Fruit fly (Drosophila melanogaster): ENCODE measurements around the gene Dad.

Dad gene

dm6 chr3R:17048867-17049266 lies 4.9 kb upstream of the Dad start (continued):
- TF ChIP-seq phol (tag; optimal IDR thresholded peaks at IDR 0.05) = peak; percentile 26
- TF ChIP-seq CG15514 (GFP tag; optimal IDR thresholded peaks at IDR 0.05) = no peak
- TF ChIP-seq E2f1 (GFP tag; IDR thresholded peaks at IDR 0.05) = 0 out of 2 replicates have a peak, but pooled peaks have one; percentile 19
- TF ChIP-seq Dip2 (GFP tag; IDR thresholded peaks at IDR 0.05) = no peak
- peak; percentile 23 for TF ChIP-seq az2 (GFP tag; optimal IDR thresholded peaks at IDR 0.05)
- peak; percentile 47 for TF ChIP-seq CG10209 (GFP tag; optimal IDR thresholded peaks at IDR 0.05)
- peak; percentile 23 for TF ChIP-seq gcm (GFP tag; optimal IDR thresholded peaks at IDR 0.05)
- TF ChIP-seq CG9727 (GFP tag; optimal IDR thresholded peaks at IDR 0.05) = peak; percentile 26
- TF ChIP-seq wor (GFP tag; IDR thresholded peaks at IDR 0.05) = 0 out of 2 replicates have a peak, but pooled peaks have one; percentile 31
- no peak for TF ChIP-seq h (optimal IDR thresholded peaks at IDR 0.05)
- 0 out of 2 replicates have a peak, but pooled peaks have one; percentile 29 for TF ChIP-seq seq (GFP tag; IDR thresholded peaks at IDR 0.05)
- TF ChIP-seq ttk (GFP tag; IDR thresholded peaks at IDR 0.05) = 0 out of 2 replicates have a peak, but pooled peaks have one; percentile 35
- no peak for TF ChIP-seq org-1 (GFP tag; optimal IDR thresholded peaks at IDR 0.05)
- TF ChIP-seq CG1233 (GFP tag; optimal IDR thresholded peaks at IDR 0.05) = no peak
- peak; percentile 11 for TF ChIP-seq CG3407 (GFP tag; optimal IDR thresholded peaks at IDR 0.05)
- TF ChIP-seq hkb (optimal IDR thresholded peaks at IDR 0.05) = no peak
- TF ChIP-seq hkb (GFP tag; IDR thresholded peaks at IDR 0.05) = peak; percentile 51; the same call in 1 of the 2 replicates
- peak; percentile 49 for TF ChIP-seq Oli (tag; optimal IDR thresholded peaks at IDR 0.05)
- peak; percentile 20; the same call in 1 of the 2 replicates for TF ChIP-seq vvl (GFP tag; IDR thresholded peaks at IDR 0.05)
- TF ChIP-seq CG17802 (tag; optimal IDR thresholded peaks at IDR 0.05) = no peak
- peak; percentile 40 for TF ChIP-seq CoRest (tag; optimal IDR thresholded peaks at IDR 0.05)

- TF ChIP-seq Lhr (GFP tag; optimal IDR thresholded peaks at IDR 0.05) = peak; percentile 27
- TF ChIP-seq CG11247 (GFP tag; IDR thresholded peaks at IDR 0.05) = no peak
- TF ChIP-seq CG11695 (GFP tag; IDR thresholded peaks at IDR 0.05) = peak; percentile 18; the same call in 1 of the 3 replicates
- peak; percentile 44; the same call in 1 of the 3 replicates for TF ChIP-seq zfh1 (GFP tag; IDR thresholded peaks at IDR 0.05)
- peak; percentile 43 to 81 for TF ChIP-seq bsh (GFP tag; optimal IDR thresholded peaks at IDR 0.05)
- TF ChIP-seq CG1529 (GFP tag; optimal IDR thresholded peaks at IDR 0.05) = peak; percentile 50
- peak; percentile 16 for TF ChIP-seq CG13123 (GFP tag; optimal IDR thresholded peaks at IDR 0.05)
- peak; percentile 69 for TF ChIP-seq corto (GFP tag; optimal IDR thresholded peaks at IDR 0.05)
- peak; percentile 83 for TF ChIP-seq CG16815 (GFP tag; optimal IDR thresholded peaks at IDR 0.05)
- peak; percentile 84 for TF ChIP-seq CG10979 (tag; optimal IDR thresholded peaks at IDR 0.05)
- TF ChIP-seq CG8388 (GFP tag; optimal IDR thresholded peaks at IDR 0.05) = peak; percentile 62
- TF ChIP-seq croc (GFP tag; conservative IDR thresholded peaks at IDR 0.05) = peak; percentile 46; the same call in 2 of the 3 replicates
- peak; percentile 49 for TF ChIP-seq CG4820 (GFP tag; optimal IDR thresholded peaks at IDR 0.05)
- peak; percentile 60 for TF ChIP-seq Ssrp (tag; optimal IDR thresholded peaks at IDR 0.05)
- peak; percentile 87 for TF ChIP-seq CG18262 (tag; optimal IDR thresholded peaks at IDR 0.05)
- TF ChIP-seq onecut (GFP tag; IDR thresholded peaks at IDR 0.05) = peak; percentile 18; the same call in 1 of the 2 replicates
- no peak for TF ChIP-seq Bdp1 (GFP tag; optimal IDR thresholded peaks at IDR 0.05)
- TF ChIP-seq tin (GFP tag; optimal IDR thresholded peaks at IDR 0.05) = peak; percentile 43
- TF ChIP-seq CG6813 (GFP tag; optimal IDR thresholded peaks at IDR 0.05) = peak; percentile 34
- peak; percentile 66 for TF ChIP-seq nmo (GFP tag; optimal IDR thresholded peaks at IDR 0.05)
- peak; percentile 64 for TF ChIP-seq D19A (tag; optimal IDR thresholded peaks at IDR 0.05)
- no peak for TF ChIP-seq unc-4 (GFP tag; IDR thresholded peaks at IDR 0.05; ENCODE audit: partially characterized antibody)
- no peak for TF ChIP-seq PHDP (tag; optimal IDR thresholded peaks at IDR 0.05)
- no peak for TF ChIP-seq CG14441 (GFP tag; IDR thresholded peaks at IDR 0.05)
- TF ChIP-seq CoRest (tag; optimal IDR thresholded peaks at IDR 0.05) = peak; percentile 45
- TF ChIP-seq nom (GFP tag; optimal IDR thresholded peaks at IDR 0.05) = peak; percentile 76
- TF ChIP-seq sd (tag; optimal IDR thresholded peaks at IDR 0.05) = no peak
- no peak for TF ChIP-seq exex (tag; optimal IDR thresholded peaks at IDR 0.05)
- no peak for TF ChIP-seq CkIIα-i1 (GFP tag; IDR thresholded peaks at IDR 0.05)
Observed at dm6 chr3R:17052465-17053149, 1.2 kb upstream of the Dad start.

Measured in whole organism, embryonic.